Worm (Caenorhabditis elegans) whole organism, L4 larva: ENCODE measurements around the gene F35C5.3.

Experiments
- D1046.2 ChIP-seq: fragments of 200-800 bp; sonication (Bioruptor generic); IDR thresholded peaks from 2 replicates; pipeline ENCODE4 v1.3.6; 2022; ENCODE audit warnings: missing genetic modification characterization, missing compliant biosample characterization
- F10B5.3 ChIP-seq: sonication (generic microtip); optimal IDR thresholded peaks from 2 replicates; lab custom pipeline; 2016; ENCODE audit warnings: mild to moderate bottlenecking, missing genetic modification characterization, missing compliant biosample characterization
- F26F4.8 ChIP-seq: fragments of 200-800 bp; sonication (Bioruptor generic); conservative IDR thresholded peaks from 2 replicates; pipeline ENCODE4 v1.3.6; 2022; ENCODE audit warnings: missing genetic modification characterization, missing compliant biosample characterization
- Y48G9A.11 ChIP-seq: fragments of 200-800 bp; sonication (Bioruptor generic); IDR thresholded peaks from 2 replicates; pipeline ENCODE4 v1.3.6; 2022; ENCODE audit warnings: missing genetic modification reagents, missing genetic modification characterization, missing compliant biosample characterization
- ZK337.2 ChIP-seq: fragments of 200-800 bp; sonication (Bioruptor generic); IDR thresholded peaks from 2 replicates; pipeline ENCODE4 v1.3.6; 2022; ENCODE audit warnings: missing genetic modification reagents, missing genetic modification characterization, missing compliant biosample characterization
- aha-1 ChIP-seq: fragments of 150-350 bp; peaks from one replicate; lab custom pipeline; 2014; ENCODE audit warnings: missing biosample characterization, missing genetic modification characterization
- ceh-44 ChIP-seq: fragments of 200-800 bp; sonication (Bioruptor generic); IDR thresholded peaks from 2 replicates; pipeline ENCODE4 v1.3.6; 2022; ENCODE audit warnings: missing genetic modification reagents, missing genetic modification characterization, missing compliant biosample characterization
- dmd-6 ChIP-seq: fragments of 200-800 bp; sonication (Bioruptor generic); IDR thresholded peaks from 2 replicates; pipeline ENCODE4 v1.3.6; 2022; ENCODE audit warnings: missing genetic modification reagents, missing genetic modification characterization, missing compliant biosample characterization
- dmd-9 ChIP-seq: fragments of 200-800 bp; sonication (Bioruptor generic); IDR thresholded peaks from 2 replicates; pipeline ENCODE4 v1.3.6; 2022; ENCODE audit warnings: missing genetic modification reagents, missing genetic modification characterization, missing compliant biosample characterization
- dpl-1 ChIP-seq: fragments of 150-350 bp; optimal IDR thresholded peaks from 2 replicates; lab custom pipeline; 2014; ENCODE audit warnings: missing biosample characterization, missing genetic modification reagents, missing genetic modification characterization
- duxl-1 ChIP-seq: sonication (generic microtip); optimal IDR thresholded peaks from 2 replicates; lab custom pipeline; 2016; ENCODE audit warnings: mild to moderate bottlenecking, missing genetic modification characterization, moderate library complexity, missing compliant biosample characterization; ENCODE audit not compliant: poor library complexity
- dve-1 ChIP-seq: sonication (generic microtip); optimal IDR thresholded peaks from 2 replicates; lab custom pipeline; 2017; ENCODE audit warnings: antibody characterized with exemption, mild to moderate bottlenecking, missing genetic modification characterization, missing compliant biosample characterization; ENCODE audit not compliant: insufficient read depth
- egl-27 ChIP-seq: sonication (generic microtip); optimal IDR thresholded peaks from 3 replicates; lab custom pipeline; 2017; ENCODE audit warnings: missing biosample characterization, missing genetic modification reagents, missing genetic modification characterization
- hif-1 ChIP-seq, 2 experiments: sonication (generic microtip); optimal IDR thresholded peaks; 2 replicates each; lab custom pipeline; 2016 to 2017; ENCODE audit warnings: missing compliant biosample characterization in 2 of 2, missing genetic modification characterization in 2 of 2, missing genetic modification reagents in 2 of 2, missing genotype in 2 of 2, mild to moderate bottlenecking in 1 of 2
- hlh-11 ChIP-seq: fragments of 200-800 bp; sonication (Bioruptor generic); optimal IDR thresholded peaks from 2 replicates; lab custom pipeline; 2018; ENCODE audit warnings: mild to moderate bottlenecking, missing genetic modification characterization, missing compliant biosample characterization
- jun-1 ChIP-seq: fragments of 150-350 bp; optimal IDR thresholded peaks from 2 replicates; lab custom pipeline; 2014; ENCODE audit warnings: missing biosample characterization, missing genetic modification reagents, missing genetic modification characterization
- lir-3 ChIP-seq: sonication (generic microtip); optimal IDR thresholded peaks from 2 replicates; lab custom pipeline; 2016; ENCODE audit warnings: mild to moderate bottlenecking, missing genetic modification characterization, missing compliant biosample characterization
- mdt-29 ChIP-seq: fragments of 200-800 bp; sonication (Bioruptor generic); IDR thresholded peaks from 2 replicates; pipeline ENCODE4 v1.3.6; 2022; ENCODE audit warnings: missing genetic modification reagents, missing genetic modification characterization, missing compliant biosample characterization
- mes-2 ChIP-seq: sonication (generic microtip); optimal IDR thresholded peaks from 2 replicates; lab custom pipeline; 2016; ENCODE audit warnings: missing genotype, mild to moderate bottlenecking, missing genetic modification characterization, missing compliant biosample characterization; ENCODE audit not compliant: poor library complexity, severe bottlenecking
- mxl-3 ChIP-seq: fragments of 200-800 bp; sonication (Bioruptor generic); optimal IDR thresholded peaks from 2 replicates; lab custom pipeline; 2018; ENCODE audit warnings: mild to moderate bottlenecking, missing genetic modification characterization, missing compliant biosample characterization
- nhr-10 ChIP-seq: fragments of 150-350 bp; optimal IDR thresholded peaks from 2 replicates; lab custom pipeline; 2014; ENCODE audit warnings: missing biosample characterization, missing genetic modification characterization
- nhr-102 ChIP-seq: sonication (generic microtip); optimal IDR thresholded peaks from 2 replicates; lab custom pipeline; 2016; ENCODE audit warnings: mild to moderate bottlenecking, missing genetic modification characterization, moderate library complexity, missing compliant biosample characterization
- nhr-237 ChIP-seq: sonication (generic microtip); optimal IDR thresholded peaks from 2 replicates; lab custom pipeline; 2017; ENCODE audit warnings: missing biosample characterization, missing genetic modification characterization
- nhr-28 ChIP-seq: fragments of 150-350 bp; optimal IDR thresholded peaks from 2 replicates; lab custom pipeline; 2014; ENCODE audit warnings: missing biosample characterization, missing genetic modification characterization
- nhr-6 ChIP-seq: fragments of 150-350 bp; optimal IDR thresholded peaks from 2 replicates; lab custom pipeline; 2014; ENCODE audit warnings: missing biosample characterization, missing genetic modification characterization
- nhr-77 ChIP-seq: fragments of 150-350 bp; optimal IDR thresholded peaks from 2 replicates; lab custom pipeline; 2014; ENCODE audit warnings: missing biosample characterization, missing genetic modification characterization
- pha-4 ChIP-seq, 2 experiments: fragments of 150-350 bp in 1 of 2; fragments of 200-800 bp in 1 of 2; sonication (Bioruptor generic) in 1 of 2; IDR thresholded peaks in 1 of 2; optimal IDR thresholded peaks in 1 of 2; 2 replicates each; pipeline versions ENCODE4 v1.3.6 to Lab custom; 2014 to 2022; ENCODE audit warnings: missing genetic modification characterization in 2 of 2, missing genetic modification reagents in 2 of 2, missing biosample characterization in 1 of 2, missing compliant biosample characterization in 1 of 2
- pqm-1 ChIP-seq: sonication (generic microtip); optimal IDR thresholded peaks from 2 replicates; lab custom pipeline; 2017; ENCODE audit warnings: missing biosample characterization, missing genetic modification characterization
- rbr-2 ChIP-seq: sonication (generic microtip); optimal IDR thresholded peaks from 2 replicates; lab custom pipeline; 2016; ENCODE audit warnings: missing genotype, missing genetic modification characterization, missing compliant biosample characterization
- snpc-1.2 ChIP-seq: fragments of 200-800 bp; sonication (Bioruptor generic); IDR thresholded peaks from 2 replicates; pipeline ENCODE4 v1.3.6; 2022; ENCODE audit warnings: missing genetic modification reagents, missing genetic modification characterization, missing compliant biosample characterization
- spr-3 ChIP-seq: fragments of 200-800 bp; sonication (Bioruptor generic); optimal IDR thresholded peaks from 2 replicates; lab custom pipeline; 2018; ENCODE audit warnings: mild to moderate bottlenecking, missing genetic modification characterization, missing compliant biosample characterization
- unc-130 ChIP-seq: sonication (generic microtip); optimal IDR thresholded peaks from 2 replicates; lab custom pipeline; 2016; ENCODE audit warnings: missing genetic modification reagents, missing genetic modification characterization, missing compliant biosample characterization
- unc-39 ChIP-seq: sonication (generic microtip); optimal IDR thresholded peaks from 2 replicates; lab custom pipeline; 2017; ENCODE audit warnings: missing biosample characterization, missing genetic modification characterization
- unc-62 ChIP-seq, 3 experiments: fragments of 150-350 bp in 1 of 3; sonication (generic microtip); optimal IDR thresholded peaks in 2 of 3; peaks in 1 of 3; 1 replicate in 1 of 3; 2 replicates in 2 of 3; lab custom pipeline; 2014 to 2017; ENCODE audit warnings: missing biosample characterization in 3 of 3, missing genetic modification characterization in 3 of 3, missing genetic modification reagents in 3 of 3, missing genotype in 1 of 3

The F35C5.3 gene

DNA sequence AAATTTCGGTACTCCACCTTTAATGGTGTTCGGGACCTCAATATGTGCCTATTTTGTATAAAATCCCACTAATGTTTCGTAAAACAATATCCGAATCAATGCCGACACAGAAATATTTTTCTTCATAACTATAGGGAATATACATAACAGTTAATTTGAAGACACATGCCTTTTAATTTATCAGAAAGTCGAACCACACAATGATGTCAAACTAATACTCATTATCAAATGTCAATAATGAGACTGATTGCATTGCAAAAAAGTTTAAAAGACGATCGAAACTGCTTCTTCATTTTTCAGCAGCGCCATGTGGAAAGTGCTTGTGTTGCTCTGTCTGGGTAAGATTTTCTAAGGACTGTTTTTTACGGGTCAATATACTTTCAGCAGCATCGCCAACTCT is 12.5 kb downstream of the F35C5.3 start, which contains the start of gene clec-65 (continued):
- TF ChIP-seq pha-4 (GFP tag; IDR thresholded peaks at IDR 0.05; lab: Robert Waterston, UW): no peak
- no peak for TF ChIP-seq pha-4 (tag; optimal IDR thresholded peaks at IDR 0.05; lab: Kevin White, UChicago)
- no peak for TF ChIP-seq spr-3
- no peak for TF ChIP-seq lir-3 (tag; lab: Kevin White, UChicago)
- TF ChIP-seq unc-39: no peak
- no peak for TF ChIP-seq F10B5.3 (tag; lab: Kevin White, UChicago)
- no peak for TF ChIP-seq nhr-10 (tag; lab: Kevin White, UChicago)
- TF ChIP-seq nhr-28 (tag; lab: Kevin White, UChicago): peak; percentile 39
- TF ChIP-seq dmd-9: no peak
- TF ChIP-seq mxl-3 (GFP tag; lab: Kevin White, UChicago): no peak
- TF ChIP-seq hlh-11 (tag; lab: Kevin White, UChicago): peak; percentile 2
- TF ChIP-seq jun-1 (tag; lab: Kevin White, UChicago): no peak
- no peak for TF ChIP-seq rbr-2 (tag; lab: Kevin White, UChicago)
- peak; percentile 12; the same call in 1 of the 2 replicates for TF ChIP-seq dmd-6
- TF ChIP-seq mdt-29 (GFP tag; lab: Robert Waterston, UW): no peak

DNA sequence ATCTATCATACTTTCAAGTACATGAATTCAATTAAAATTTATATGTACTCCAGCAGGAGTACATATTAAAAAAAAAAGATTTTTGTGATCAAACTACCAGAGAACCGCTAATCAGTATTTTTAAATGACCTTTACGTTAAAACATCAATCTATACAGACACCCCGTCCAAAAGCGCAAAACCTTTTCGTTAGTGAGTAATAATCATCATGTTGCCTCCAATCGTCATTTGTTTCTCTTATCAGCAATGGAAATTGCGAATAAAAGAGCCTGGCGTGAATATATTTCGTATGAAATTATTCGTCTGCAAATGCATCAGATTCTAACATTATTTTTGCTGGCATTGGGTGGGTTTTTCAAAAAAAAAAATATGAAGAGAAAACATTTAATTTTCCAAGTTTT is 15.6 kb downstream of the F35C5.3 start, which contains the start of gene clec-66:
TSS of gene clec-66 (plus strand) at position 225 of the 400 bp plus-strand sequence.
- TF ChIP-seq dmd-6 (peak; percentile 47; the same call in 1 of the 2 replicates), egl-27 (tag; lab: Kevin White, UChicago) (no peak), pqm-1 (tag; lab: Kevin White, UChicago) (peak; percentile 67), D1046.2 (GFP tag; lab: Robert Waterston, UW) (no peak), dve-1 (tag; lab: Kevin White, UChicago) (no peak), nhr-6 (tag; lab: Kevin White, UChicago) (peak; percentile 30)
- TF ChIP-seq, all 104 proteins: peak for 3

DNA sequence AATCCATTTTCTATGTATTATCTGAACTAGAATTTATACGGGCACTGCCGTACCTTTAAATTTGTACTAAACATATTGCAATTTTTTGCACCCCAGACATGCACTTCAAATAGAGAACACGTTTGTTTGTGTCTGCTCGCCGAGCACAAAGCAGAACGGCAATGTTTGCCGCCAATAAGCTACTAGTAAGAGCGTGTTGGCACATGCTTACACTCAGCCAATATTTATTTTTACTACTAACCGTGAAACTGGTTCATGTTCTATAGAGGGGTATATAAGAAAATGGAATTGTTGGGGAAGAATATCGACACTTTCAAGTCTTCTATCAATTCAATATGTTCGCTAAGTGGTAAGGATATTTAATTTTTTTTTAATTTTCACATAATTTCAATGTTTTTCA is 18.5 kb downstream of the F35C5.3 start, which contains the start of gene nspb-11:
TSS of gene nspb-11 (plus strand) at position 301 of the 400 bp plus-strand sequence.
- TF ChIP-seq F10B5.3 (tag; lab: Kevin White, UChicago) (no peak), unc-62 (GFP tag; optimal IDR thresholded peaks at IDR 0.05 in 1 of 2; lab: Kevin White, UChicago) (peak in 1 of 2 experiments; percentile 13), unc-62 (tag; optimal IDR thresholded peaks at IDR 0.05; lab: Kevin White, UChicago) (no peak), nhr-102 (tag; lab: Kevin White, UChicago) (no peak)
- TF ChIP-seq, all 104 proteins: peak for 1

DNA sequence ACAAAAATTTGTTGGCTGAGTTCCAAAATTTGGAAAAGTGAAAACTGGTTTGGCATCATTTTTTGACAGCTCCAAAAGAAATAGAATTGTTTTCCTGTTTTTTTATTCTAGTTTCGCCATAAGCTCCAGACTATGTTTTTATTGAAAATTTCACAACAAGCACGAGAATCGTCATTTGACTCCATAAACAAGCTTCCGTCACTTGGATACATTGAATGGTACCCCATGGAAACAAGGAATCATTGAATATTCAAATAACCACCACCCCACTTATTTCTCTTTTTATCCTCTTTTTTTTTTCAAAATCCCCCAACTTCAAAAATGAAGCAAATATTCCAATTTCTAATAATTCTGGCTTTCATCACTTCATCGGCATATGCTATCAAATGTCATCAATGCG is 20.2 kb downstream of the F35C5.3 start, which contains the start of gene ddn-2:
TSS of gene ddn-2 (plus strand) at position 301 of the 400 bp plus-strand sequence.
- TF ChIP-seq nhr-237 (tag; lab: Kevin White, UChicago) (no peak), dpl-1 (GFP tag; lab: Kevin White, UChicago) (no peak), F26F4.8 (GFP tag; lab: Robert Waterston, UW) (no peak)

DNA sequence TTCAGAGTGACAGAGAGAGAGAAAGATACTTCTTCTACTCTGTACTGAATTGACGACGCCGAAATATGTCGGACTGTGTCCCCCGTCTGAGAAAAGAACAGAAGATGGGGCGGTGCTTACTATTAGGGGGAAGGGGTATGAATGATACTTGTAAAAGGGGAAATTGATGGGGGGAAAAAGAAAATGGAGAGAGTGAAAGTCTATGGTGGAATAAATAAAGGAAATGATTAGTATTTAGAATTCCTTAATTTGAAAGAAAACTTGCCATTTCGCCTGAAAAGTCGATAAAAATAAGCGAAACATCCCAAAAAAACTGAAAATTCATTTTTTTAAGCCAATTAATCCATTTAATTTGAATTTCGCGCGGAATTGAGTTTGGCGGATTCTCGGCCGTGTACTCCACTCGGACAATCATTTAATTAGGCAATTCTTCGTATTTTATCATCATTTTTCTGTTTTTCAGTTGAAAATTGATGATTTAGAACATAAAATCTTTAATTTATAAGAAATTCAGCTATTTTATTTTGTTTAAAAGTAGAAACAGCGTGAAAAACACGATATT is 26.0 kb downstream of the F35C5.3 start, which contains the start of gene F35C5.12:
TSS of gene F35C5.12 (minus strand) at position 51 of the 562 bp plus-strand sequence.
- TF ChIP-seq Y48G9A.11 (GFP tag; lab: Robert Waterston, UW) (peak; percentile 85), unc-130 (GFP tag; lab: Kevin White, UChicago) (peak; percentile 36), nhr-28 (tag; lab: Kevin White, UChicago) (no peak), aha-1 (tag; lab: Kevin White, UChicago) (peak; percentile 66), ceh-44 (GFP tag; lab: Robert Waterston, UW) (0 out of 2 replicates have a peak, but pooled peaks have one; percentile 34), snpc-1.2 (GFP tag; lab: Robert Waterston, UW) (no peak), duxl-1 (tag; lab: Kevin White, UChicago) (peak; percentile 10), ZK337.2 (GFP tag; lab: Robert Waterston, UW) (peak; percentile 50; the same call in 1 of the 2 replicates), hif-1 (tag; optimal IDR thresholded peaks at IDR 0.05; lab: Kevin White, UChicago) (peak in 1 of 2 experiments; percentile 57), dpl-1 (GFP tag; lab: Kevin White, UChicago) (peak; percentile 93), dmd-9 (0 out of 2 replicates have a peak, but pooled peaks have one; percentile 44), nhr-77 (tag; lab: Kevin White, UChicago) (no peak), dve-1 (tag; lab: Kevin White, UChicago) (peak; percentile 12), mes-2 (peak; percentile 96)
